Worm (Caenorhabditis elegans) whole organism, L2 larva: Measurements from ENCODE around the gene C35B1.9.

ENCODE experiments used
- blmp-1 ChIP-seq: sonication (generic microtip); optimal IDR thresholded peaks from 2 replicates; lab custom pipeline; 2017; ENCODE audit warnings: missing genetic modification characterization, mild to moderate bottlenecking, missing compliant biosample characterization, antibody characterized with exemption, moderate library complexity; ENCODE audit not compliant: insufficient read depth
- lsy-2 ChIP-seq, 2 experiments: fragments of 150-350 bp in 1 of 2; sonication (generic microtip) in 1 of 2; optimal IDR thresholded peaks; 2 replicates each; lab custom pipeline; 2014 to 2017; ENCODE audit warnings: missing biosample characterization in 2 of 2, missing genetic modification characterization in 2 of 2

ce11 chrIV:4083094-4083493, 2.3 kb upstream of the C35B1.9 start:
- TF ChIP-seq blmp-1 (no peak), lsy-2 (tag; optimal IDR thresholded peaks at IDR 0.05; lab: Kevin White, UChicago) (no peak)
